Worm (Caenorhabditis elegans) whole organism, L4 larva: ENCODE results near the gene acdh-7.

ENCODE experiments used
- F26F4.8 ChIP-seq: fragments of 200-800 bp; sonication (Bioruptor generic); conservative IDR thresholded peaks from 2 replicates; pipeline ENCODE4 v1.3.6; 2022; ENCODE audit warnings: missing genetic modification characterization, missing compliant biosample characterization
- F44E2.7 ChIP-seq: fragments of 200-800 bp; sonication (Bioruptor generic); IDR thresholded peaks from 2 replicates; pipeline ENCODE4 v2.1.2; 2022; ENCODE audit warnings: missing genetic modification characterization, missing compliant biosample characterization
- Y48G9A.11 ChIP-seq: fragments of 200-800 bp; sonication (Bioruptor generic); IDR thresholded peaks from 2 replicates; pipeline ENCODE4 v1.3.6; 2022; ENCODE audit warnings: missing genetic modification reagents, missing genetic modification characterization, missing compliant biosample characterization
- egl-27 ChIP-seq: sonication (generic microtip); optimal IDR thresholded peaks from 3 replicates; lab custom pipeline; 2017; ENCODE audit warnings: missing biosample characterization, missing genetic modification reagents, missing genetic modification characterization
- egl-43 ChIP-seq: fragments of 200-800 bp; sonication (Bioruptor generic); IDR thresholded peaks from 2 replicates; pipeline ENCODE4 v1.3.6; 2022; ENCODE audit warnings: missing genetic modification reagents, missing genetic modification characterization, missing compliant biosample characterization
- fkh-10 ChIP-seq: fragments of 150-350 bp; optimal IDR thresholded peaks from 2 replicates; lab custom pipeline; 2014; ENCODE audit warnings: missing biosample characterization, missing genetic modification reagents, missing genetic modification characterization
- lin-15B ChIP-seq: fragments of 150-350 bp; sonication (generic microtip); optimal IDR thresholded peaks from 3 replicates; lab custom pipeline; 2014; ENCODE audit warnings: missing biosample characterization, missing genetic modification characterization
- lsy-2 ChIP-seq, 2 experiments: fragments of 150-350 bp in 1 of 2; sonication (generic microtip) in 1 of 2; optimal IDR thresholded peaks; 2 replicates each; lab custom pipeline; 2014 to 2017; ENCODE audit warnings: missing biosample characterization in 2 of 2, missing genetic modification characterization in 2 of 2
- mdl-1 ChIP-seq, 2 experiments: fragments of 150-350 bp in 1 of 2; sonication (generic microtip) in 1 of 2; optimal IDR thresholded peaks; 2 replicates each; lab custom pipeline; 2014 to 2017; ENCODE audit warnings: missing biosample characterization in 2 of 2, missing genetic modification characterization in 2 of 2
- saeg-2 ChIP-seq: fragments of 200-800 bp; sonication (Bioruptor generic); IDR thresholded peaks from 2 replicates; pipeline ENCODE4 v1.3.6; 2022; ENCODE audit warnings: missing genetic modification reagents, missing genetic modification characterization, missing compliant biosample characterization

ce11 chrX:17184363-17184762, 32.5 kb downstream of the acdh-7 start:
- TF ChIP-seq saeg-2 (GFP tag; lab: Robert Waterston, UW) (no peak), mdl-1 (tag; optimal IDR thresholded peaks at IDR 0.05; lab: Kevin White, UChicago) (peak; percentile 98), egl-27 (tag; lab: Kevin White, UChicago) (no peak), F26F4.8 (GFP tag; lab: Robert Waterston, UW) (no peak), Y48G9A.11 (GFP tag; lab: Robert Waterston, UW) (no peak), egl-43 (no peak), fkh-10 (peak; percentile 58), F44E2.7 (GFP tag; lab: Robert Waterston, UW) (no peak), lin-15B (tag; lab: Kevin White, UChicago) (no peak), lsy-2 (tag; optimal IDR thresholded peaks at IDR 0.05; lab: Kevin White, UChicago) (peak; percentile 50 to 66)
